Worm (Caenorhabditis elegans) whole organism, young adult: ENCODE measurements around the gene B0244.7.
A peak's percentile ranks its signal among the peaks of the same experiment; 100 is the strongest.

ENCODE experiments used
- B0019.2 ChIP-seq: fragments of 200-800 bp; sonication (Bioruptor generic); conservative IDR thresholded peaks from 2 replicates; pipeline ENCODE4 v1.3.6; 2022; ENCODE audit warnings: missing genetic modification reagents, missing genetic modification characterization, missing compliant biosample characterization
- B0261.1 ChIP-seq: sonication (generic microtip); optimal IDR thresholded peaks from 2 replicates; lab custom pipeline; 2016; ENCODE audit warnings: mild to moderate bottlenecking, missing genetic modification characterization, moderate library complexity, missing compliant biosample characterization
- B0336.3 ChIP-seq: fragments of 200-800 bp; sonication (Bioruptor generic); IDR thresholded peaks from 2 replicates; pipeline ENCODE4 v1.3.6; 2022; ENCODE audit warnings: missing genetic modification characterization, missing compliant biosample characterization
- F33H1.4 ChIP-seq: fragments of 200-800 bp; sonication (Bioruptor generic); IDR thresholded peaks from 2 replicates; pipeline ENCODE4 v1.3.6; 2022; ENCODE audit warnings: missing genetic modification reagents, missing genetic modification characterization, missing compliant biosample characterization
- F52B5.7 ChIP-seq: sonication (generic microtip); optimal IDR thresholded peaks from 2 replicates; lab custom pipeline; 2016; ENCODE audit warnings: mild to moderate bottlenecking, missing genetic modification characterization, missing compliant biosample characterization
- K12H6.12 ChIP-seq: fragments of 200-800 bp; sonication (Bioruptor generic); optimal IDR thresholded peaks from 2 replicates; lab custom pipeline; 2018; ENCODE audit warnings: mild to moderate bottlenecking, missing genetic modification characterization, missing compliant biosample characterization
- T07F8.4 ChIP-seq: sonication (generic microtip); optimal IDR thresholded peaks from 2 replicates; lab custom pipeline; 2016; ENCODE audit warnings: mild to moderate bottlenecking, missing genetic modification characterization, moderate library complexity, missing compliant biosample characterization
- ama-1 ChIP-seq, 3 experiments: fragments of 150-350 bp in 1 of 3; sonication (generic microtip) in 2 of 3; optimal IDR thresholded peaks; 2 replicates each; lab custom pipeline; 2014 to 2018; ENCODE audit warnings: missing biosample characterization in 2 of 3, missing genetic modification characterization in 2 of 3, missing genetic modification reagents in 2 of 3
- atf-7 ChIP-seq: sonication (generic microtip); optimal IDR thresholded peaks from 2 replicates; lab custom pipeline; 2017; ENCODE audit warnings: mild to moderate bottlenecking, missing genetic modification characterization, missing compliant biosample characterization
- attf-3 ChIP-seq: fragments of 200-800 bp; sonication (Bioruptor generic); conservative IDR thresholded peaks from 2 replicates; pipeline ENCODE4 v1.3.6; 2022; ENCODE audit warnings: missing genetic modification reagents, missing genetic modification characterization, missing compliant biosample characterization
- ccch-3 ChIP-seq: fragments of 200-800 bp; sonication (Bioruptor generic); optimal IDR thresholded peaks from 2 replicates; lab custom pipeline; 2018; ENCODE audit warnings: mild to moderate bottlenecking, missing genetic modification characterization, missing compliant biosample characterization
- ceh-100 ChIP-seq: fragments of 200-800 bp; sonication (Bioruptor generic); IDR thresholded peaks from 2 replicates; pipeline ENCODE4 v1.3.6; 2022; ENCODE audit warnings: missing genetic modification reagents, missing genetic modification characterization, missing compliant biosample characterization
- ceh-27 ChIP-seq: fragments of 200-800 bp; sonication (Bioruptor generic); optimal IDR thresholded peaks from 2 replicates; lab custom pipeline; 2018; ENCODE audit warnings: mild to moderate bottlenecking, missing genetic modification characterization, moderate library complexity, missing compliant biosample characterization
- ceh-58 ChIP-seq: fragments of 200-800 bp; sonication (Bioruptor generic); IDR thresholded peaks from 2 replicates; pipeline ENCODE4 v1.3.6; 2022; ENCODE audit warnings: missing genetic modification characterization, missing compliant biosample characterization
- ceh-91 ChIP-seq: fragments of 200-800 bp; sonication (Bioruptor generic); IDR thresholded peaks from 2 replicates; pipeline ENCODE4 v1.3.6; 2022; ENCODE audit warnings: missing genetic modification reagents, missing genetic modification characterization, missing compliant biosample characterization
- chd-7 ChIP-seq: sonication (generic microtip); optimal IDR thresholded peaks from 2 replicates; lab custom pipeline; 2016; ENCODE audit warnings: mild to moderate bottlenecking, missing genetic modification characterization, moderate library complexity, missing compliant biosample characterization
- dpff-1 ChIP-seq: sonication (generic microtip); optimal IDR thresholded peaks from 2 replicates; lab custom pipeline; 2017; ENCODE audit warnings: mild to moderate bottlenecking, missing genetic modification characterization, missing compliant biosample characterization
- dpl-1 ChIP-seq: fragments of 150-350 bp; optimal IDR thresholded peaks from 2 replicates; lab custom pipeline; 2014; ENCODE audit warnings: missing biosample characterization, missing genetic modification reagents, missing genetic modification characterization
- egl-18 ChIP-seq: fragments of 200-800 bp; sonication (Bioruptor generic); IDR thresholded peaks from 2 replicates; pipeline ENCODE4 v1.3.6; 2022; ENCODE audit warnings: missing genetic modification reagents, missing genetic modification characterization, missing compliant biosample characterization
- egrh-3 ChIP-seq: fragments of 200-800 bp; sonication (Bioruptor generic); IDR thresholded peaks from 2 replicates; pipeline ENCODE4 v1.3.6; 2022; ENCODE audit warnings: missing genetic modification reagents, missing genetic modification characterization, missing compliant biosample characterization
- ekl-4 ChIP-seq: fragments of 200-800 bp; sonication (Bioruptor generic); IDR thresholded peaks from 2 replicates; pipeline ENCODE4 v1.3.6; 2022; ENCODE audit warnings: missing genetic modification reagents, missing genetic modification characterization, missing compliant biosample characterization
- ets-4 ChIP-seq: fragments of 200-800 bp; sonication (Bioruptor generic); optimal IDR thresholded peaks from 2 replicates; lab custom pipeline; 2018; ENCODE audit warnings: mild to moderate bottlenecking, missing genetic modification characterization, missing compliant biosample characterization
- fkh-3 ChIP-seq: sonication (generic microtip); optimal IDR thresholded peaks from 2 replicates; lab custom pipeline; 2016; ENCODE audit warnings: mild to moderate bottlenecking, missing genetic modification characterization, missing compliant biosample characterization
- gei-17 ChIP-seq: fragments of 200-800 bp; sonication (Bioruptor generic); optimal IDR thresholded peaks from 2 replicates; lab custom pipeline; 2018; ENCODE audit warnings: mild to moderate bottlenecking, missing genetic modification characterization, missing compliant biosample characterization
- hlh-26 ChIP-seq: fragments of 200-800 bp; sonication (Bioruptor generic); conservative IDR thresholded peaks from 2 replicates; pipeline ENCODE4 v1.3.6; 2022; ENCODE audit warnings: missing genetic modification reagents, missing genetic modification characterization, missing compliant biosample characterization
- hsf-1 ChIP-seq: fragments of 200-800 bp; sonication (Bioruptor generic); IDR thresholded peaks from 2 replicates; pipeline ENCODE4 v1.3.6; 2022; ENCODE audit warnings: missing genetic modification reagents, missing genetic modification characterization, missing compliant biosample characterization
- lin-35 ChIP-seq, 3 experiments: fragments of 150-350 bp in 2 of 3; sonication (generic microtip) in 1 of 3; optimal IDR thresholded peaks; 2 replicates each; lab custom pipeline; 2014 to 2018; ENCODE audit warnings: missing biosample characterization in 3 of 3, missing genetic modification characterization in 3 of 3, missing genetic modification reagents in 3 of 3
- lir-1 ChIP-seq: fragments of 200-800 bp; sonication (Bioruptor generic); conservative IDR thresholded peaks from 2 replicates; pipeline ENCODE4 v1.3.6; 2022; ENCODE audit warnings: missing genetic modification reagents, missing genetic modification characterization, missing compliant biosample characterization
- madf-10 ChIP-seq: sonication (generic microtip); optimal IDR thresholded peaks from 2 replicates; lab custom pipeline; 2016; ENCODE audit warnings: mild to moderate bottlenecking, missing genetic modification characterization, missing compliant biosample characterization
- madf-3 ChIP-seq: fragments of 200-800 bp; sonication (Bioruptor generic); IDR thresholded peaks from 2 replicates; pipeline ENCODE4 v1.3.6; 2022; ENCODE audit warnings: missing genetic modification reagents, missing genetic modification characterization, missing compliant biosample characterization
- mcd-1 ChIP-seq: fragments of 200-800 bp; sonication (Bioruptor generic); IDR thresholded peaks from 2 replicates; pipeline ENCODE4 v1.3.6; 2022; ENCODE audit warnings: missing genetic modification reagents, missing genetic modification characterization, missing compliant biosample characterization
- mxl-1 ChIP-seq: sonication (generic microtip); optimal IDR thresholded peaks from 2 replicates; lab custom pipeline; 2016; ENCODE audit warnings: missing genetic modification characterization, missing compliant biosample characterization
- nfya-1 ChIP-seq: sonication (generic microtip); optimal IDR thresholded peaks from 2 replicates; lab custom pipeline; 2017; ENCODE audit warnings: antibody characterized with exemption, missing compliant biosample characterization, missing genetic modification characterization, borderline replicate concordance; ENCODE audit not compliant: insufficient read depth
- nfya-2 ChIP-seq: fragments of 200-800 bp; sonication (Bioruptor generic); IDR thresholded peaks from 2 replicates; pipeline ENCODE4 v1.3.6; 2022; ENCODE audit warnings: missing genetic modification reagents, missing genetic modification characterization, missing compliant biosample characterization
- nfyb-1 ChIP-seq: fragments of 200-800 bp; sonication (Bioruptor generic); IDR thresholded peaks from 2 replicates; pipeline ENCODE4 v1.3.6; 2022; ENCODE audit warnings: missing genetic modification reagents, missing genetic modification characterization, missing compliant biosample characterization
- nhr-179 ChIP-seq: sonication (generic microtip); optimal IDR thresholded peaks from 2 replicates; lab custom pipeline; 2016; ENCODE audit warnings: mild to moderate bottlenecking, missing genetic modification characterization, missing compliant biosample characterization
- snpc-1.3 ChIP-seq: sonication (generic microtip); optimal IDR thresholded peaks from 2 replicates; lab custom pipeline; 2017; ENCODE audit warnings: missing genetic modification characterization, mild to moderate bottlenecking, missing compliant biosample characterization, antibody characterized with exemption, moderate library complexity, missing genotype, missing genetic modification reagents; ENCODE audit not compliant: insufficient read depth
- snpc-3.4 ChIP-seq: sonication (generic microtip); optimal IDR thresholded peaks from 2 replicates; lab custom pipeline; 2017; ENCODE audit warnings: missing genetic modification characterization, mild to moderate bottlenecking, missing compliant biosample characterization, antibody characterized with exemption, moderate library complexity, missing genotype, missing genetic modification reagents
- tbp1 ChIP-seq: fragments of 200-800 bp; sonication (Bioruptor generic); optimal IDR thresholded peaks from 2 replicates; lab custom pipeline; 2018; ENCODE audit warnings: mild to moderate bottlenecking, missing genetic modification characterization, missing compliant biosample characterization
- unc-130 ChIP-seq: sonication (generic microtip); optimal IDR thresholded peaks from 2 replicates; lab custom pipeline; 2016; ENCODE audit warnings: missing genetic modification reagents, missing genetic modification characterization, missing compliant biosample characterization
- xnd-1 ChIP-seq: sonication (generic microtip); optimal IDR thresholded peaks from 2 replicates; lab custom pipeline; 2016; ENCODE audit warnings: missing genotype, missing genetic modification reagents, missing genetic modification characterization, missing compliant biosample characterization
- zfh-2 ChIP-seq: fragments of 200-800 bp; sonication (Bioruptor generic); conservative IDR thresholded peaks from 2 replicates; pipeline ENCODE4 v1.3.6; 2022; ENCODE audit warnings: missing genetic modification reagents, missing genetic modification characterization, missing compliant biosample characterization
- ztf-22 ChIP-seq: fragments of 200-800 bp; sonication (Bioruptor generic); optimal IDR thresholded peaks from 2 replicates; lab custom pipeline; 2018; ENCODE audit warnings: mild to moderate bottlenecking, missing genetic modification characterization, moderate library complexity, missing compliant biosample characterization
- ztf-25 ChIP-seq: fragments of 200-800 bp; sonication (Bioruptor generic); IDR thresholded peaks from 2 replicates; pipeline ENCODE4 v1.3.6; 2022; ENCODE audit warnings: missing genetic modification reagents, missing genetic modification characterization, missing compliant biosample characterization
- ztf-26 ChIP-seq: sonication (generic microtip); optimal IDR thresholded peaks from 2 replicates; lab custom pipeline; 2017; ENCODE audit warnings: missing genetic modification characterization, missing compliant biosample characterization
- ztf-28 ChIP-seq: fragments of 200-800 bp; sonication (Bioruptor generic); IDR thresholded peaks from 2 replicates; pipeline ENCODE4 v1.3.6; 2022; ENCODE audit warnings: missing genetic modification reagents, missing genetic modification characterization, missing compliant biosample characterization
- ztf-6 ChIP-seq: fragments of 200-800 bp; sonication (Bioruptor generic); IDR thresholded peaks from 2 replicates; pipeline ENCODE4 v1.3.6; 2022; ENCODE audit warnings: missing genetic modification reagents, missing genetic modification characterization, missing compliant biosample characterization

B0244.7 gene

ce11 chrIII:5706077-5706627 lies 25.1 kb upstream of the B0244.7 start, which contains the start of gene rpl-23 (continued):
- TF ChIP-seq B0019.2 (GFP tag; lab: Robert Waterston, UW) (peak; percentile 48; the same call in 1 of the 2 replicates), snpc-1.3 (peak; percentile 78), lin-35 (GFP tag; optimal IDR thresholded peaks at IDR 0.05; lab: Kevin White, UChicago) (peak in 1 of 3 experiments; percentile 85), ztf-6 (GFP tag; lab: Robert Waterston, UW) (no peak), fkh-3 (tag; lab: Kevin White, UChicago) (no peak), egrh-3 (no peak), nfyb-1 (GFP tag; lab: Robert Waterston, UW) (0 out of 2 replicates have a peak, but pooled peaks have one; percentile 12), ceh-91 (GFP tag; lab: Robert Waterston, UW) (peak; percentile 68), chd-7 (tag; lab: Kevin White, UChicago) (no peak), ceh-100 (GFP tag; lab: Robert Waterston, UW) (no peak), dpl-1 (GFP tag; lab: Kevin White, UChicago) (peak; percentile 68), T07F8.4 (tag; lab: Kevin White, UChicago) (no peak), madf-10 (peak; percentile 55), K12H6.12 (tag; lab: Kevin White, UChicago) (peak; percentile 59), mxl-1 (tag; lab: Kevin White, UChicago) (no peak), dpff-1 (no peak), F52B5.7 (tag; lab: Kevin White, UChicago) (no peak), snpc-3.4 (peak; percentile 87), lir-1 (GFP tag; lab: Robert Waterston, UW) (0 out of 2 replicates have a peak, but pooled peaks have one; percentile 16), nfya-2 (no peak), ets-4 (GFP tag; lab: Kevin White, UChicago) (no peak), unc-130 (no peak), egl-18 (no peak), attf-3 (GFP tag; lab: Robert Waterston, UW) (peak; percentile 57), ztf-25 (no peak), hlh-26 (GFP tag; lab: Robert Waterston, UW) (no peak), ztf-22 (GFP tag; lab: Kevin White, UChicago) (no peak), B0336.3 (GFP tag; lab: Robert Waterston, UW) (no peak), ekl-4 (GFP tag; lab: Robert Waterston, UW) (peak; percentile 67; the same call in 1 of the 2 replicates), B0261.1 (tag; lab: Kevin White, UChicago) (no peak), ceh-27 (GFP tag; lab: Kevin White, UChicago) (peak; percentile 77)

ce11 chrIII:5707546-5707945 lies 23.8 kb upstream of the B0244.7 start:
- TF ChIP-seq nhr-179 (tag; lab: Kevin White, UChicago) (no peak), unc-130 (no peak), hsf-1 (GFP tag; lab: Robert Waterston, UW) (no peak), ztf-26 (tag; lab: Kevin White, UChicago) (no peak), ccch-3 (no peak), tbp1 (GFP tag; lab: Kevin White, UChicago) (no peak), madf-3 (GFP tag; lab: Robert Waterston, UW) (no peak), mcd-1 (no peak), ztf-28 (GFP tag; lab: Robert Waterston, UW) (no peak), F33H1.4 (GFP tag; lab: Robert Waterston, UW) (no peak), ama-1 (optimal IDR thresholded peaks at IDR 0.05; lab: Kevin White, UChicago) (no peak), ama-1 (GFP tag; optimal IDR thresholded peaks at IDR 0.05; lab: Kevin White, UChicago) (no peak), ceh-58 (GFP tag; lab: Robert Waterston, UW) (no peak), zfh-2 (no peak), atf-7 (no peak), B0336.3 (GFP tag; lab: Robert Waterston, UW) (no peak), gei-17 (GFP tag; lab: Kevin White, UChicago) (no peak), xnd-1 (no peak), nfya-1 (tag; lab: Kevin White, UChicago) (no peak)
- TF ChIP-seq, all 124 proteins: peak for 0
